Worm (Caenorhabditis elegans): Measurements from ENCODE around the gene R02F11.10.

- TF ChIP-seq egl-27 (tag; optimal IDR thresholded peaks at IDR 0.05) (no peak), nhr-237 (tag; optimal IDR thresholded peaks at IDR 0.05) (no peak), zag-1 (tag; optimal IDR thresholded peaks at IDR 0.05) (no peak), ZK546.5 (tag; optimal IDR thresholded peaks at IDR 0.05) (no peak), nhr-23 (tag; optimal IDR thresholded peaks at IDR 0.05) (no peak), ceh-82 (tag; optimal IDR thresholded peaks at IDR 0.05) (no peak)
These were observed 38.6 kb upstream of the R02F11.10 start, which contains the start of gene C18G1.6 for ce11 chrV:4750294-4750693.

All from whole organism, L3 larva.